Fruit fly (Drosophila melanogaster): Measurements from ENCODE around the gene Mpv17.

The Mpv17 gene

DNA sequence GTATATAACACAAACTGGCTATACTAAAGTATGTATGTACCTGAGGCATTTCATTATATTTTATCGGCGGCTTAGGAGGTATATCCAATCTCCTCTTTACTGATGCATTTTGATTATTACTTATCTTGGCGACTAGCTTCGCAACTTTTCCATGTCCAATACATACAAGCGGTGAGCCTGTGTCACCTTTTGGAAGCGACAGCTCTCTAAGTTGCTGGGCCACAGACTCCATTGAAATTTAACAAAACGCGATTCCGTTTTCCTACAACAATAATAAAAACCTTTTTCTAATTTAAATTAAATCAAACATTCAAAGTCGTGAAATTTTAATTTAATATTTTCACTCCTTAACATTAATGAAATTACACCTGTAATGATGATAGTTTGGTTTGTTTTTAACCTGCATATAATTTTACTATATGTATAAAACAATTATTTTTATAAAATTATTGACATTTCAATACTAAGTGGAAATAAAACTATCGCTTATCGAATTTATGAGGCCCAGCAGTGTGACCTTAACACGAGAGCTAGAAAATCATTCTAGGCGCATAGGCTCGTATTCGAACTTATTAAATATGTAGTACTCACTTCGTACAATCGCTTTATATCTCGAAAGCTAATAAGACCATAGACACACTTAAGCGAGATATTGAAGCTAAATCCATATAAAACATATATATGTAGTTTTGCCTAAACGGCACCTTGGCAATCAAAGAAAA lies 31.4 kb upstream of the Mpv17 start, which contains the start of gene apolpp (continued):
- TF ChIP-seq dan (GFP tag; IDR thresholded peaks at IDR 0.05): no peak
- TF ChIP-seq Lhr (GFP tag; optimal IDR thresholded peaks at IDR 0.05): peak; percentile 88
- TF ChIP-seq Med (GFP tag): peak; percentile 63
- no peak for TF ChIP-seq ranshi (GFP tag; IDR thresholded peaks at IDR 0.05)
- TF ChIP-seq NFAT (GFP tag; IDR thresholded peaks at IDR 0.05): no peak
- no peak for TF ChIP-seq crc (GFP tag; optimal IDR thresholded peaks at IDR 0.05)
- no peak for TF ChIP-seq CG4328 (GFP tag; optimal IDR thresholded peaks at IDR 0.05)
- no peak; the same call in 2 of the 3 replicates for TF ChIP-seq CG2199 (GFP tag; IDR thresholded peaks at IDR 0.05)
- peak; percentile 99 for TF ChIP-seq CG30020 (tag; optimal IDR thresholded peaks at IDR 0.05)
- no peak for TF ChIP-seq HLHmδ (GFP tag; optimal IDR thresholded peaks at IDR 0.05)
- no peak for TF ChIP-seq CG15601 (tag; optimal IDR thresholded peaks at IDR 0.05)
- TF ChIP-seq pfk (GFP tag; optimal IDR thresholded peaks at IDR 0.05): peak; percentile 59
- TF ChIP-seq lola (GFP tag; optimal IDR thresholded peaks at IDR 0.05): peak in 2 of 3 experiments; percentile 1 to 87
- TF ChIP-seq CG33213 (GFP tag; optimal IDR thresholded peaks at IDR 0.05): peak; percentile 76
- no peak for TF ChIP-seq tin (GFP tag; optimal IDR thresholded peaks at IDR 0.05)
- TF ChIP-seq stwl (tag; optimal IDR thresholded peaks at IDR 0.05): peak; percentile 58
- peak; percentile 31 for TF ChIP-seq nom (GFP tag; optimal IDR thresholded peaks at IDR 0.05)
- no peak for TF ChIP-seq pros (GFP tag; optimal IDR thresholded peaks at IDR 0.05)
- TF ChIP-seq gsb-n (tag; optimal IDR thresholded peaks at IDR 0.05): peak; percentile 2
- TF ChIP-seq tio (GFP tag; optimal IDR thresholded peaks at IDR 0.05): no peak
- TF ChIP-seq CG12659 (GFP tag; optimal IDR thresholded peaks at IDR 0.05): peak; percentile 74
- no peak for TF ChIP-seq Doc2 (GFP tag; IDR thresholded peaks at IDR 0.05)
- peak; percentile 69 for TF ChIP-seq nmo (GFP tag; optimal IDR thresholded peaks at IDR 0.05)
- no peak for TF ChIP-seq wek (GFP tag; optimal IDR thresholded peaks at IDR 0.05)
- TF ChIP-seq mam (GFP tag; optimal IDR thresholded peaks at IDR 0.05): peak; percentile 9
- no peak for TF ChIP-seq HLH3B (GFP tag; IDR thresholded peaks at IDR 0.05)
- peak; percentile 23 for TF ChIP-seq CG12769 (tag; optimal IDR thresholded peaks at IDR 0.05)
- no peak for TF ChIP-seq lbe (GFP tag; optimal IDR thresholded peaks at IDR 0.05)
- no peak for TF ChIP-seq Adf1 (GFP tag; IDR thresholded peaks at IDR 0.05)
- no peak for TF ChIP-seq CG12219 (GFP tag; optimal IDR thresholded peaks at IDR 0.05)
- peak; percentile 41 for TF ChIP-seq YL-1 (GFP tag; optimal IDR thresholded peaks at IDR 0.05)
- TF ChIP-seq PHDP (tag; optimal IDR thresholded peaks at IDR 0.05): peak; percentile 18
- TF ChIP-seq dimm (GFP tag; IDR thresholded peaks at IDR 0.05): no peak
- TF ChIP-seq Doc3 (GFP tag; IDR thresholded peaks at IDR 0.05; ENCODE audit: partially characterized antibody): no peak
- TF ChIP-seq CG31224 (GFP tag; IDR thresholded peaks at IDR 0.05): no peak
- peak; percentile 56 for TF ChIP-seq MESR4 (GFP tag; optimal IDR thresholded peaks at IDR 0.05)
- peak; percentile 64 for TF ChIP-seq CG8924 (tag; optimal IDR thresholded peaks at IDR 0.05)
- TF ChIP-seq Awh (GFP tag; IDR thresholded peaks at IDR 0.05): no peak
- TF ChIP-seq sens-2 (GFP tag; IDR thresholded peaks at IDR 0.05): no peak
- TF ChIP-seq Atf6 (GFP tag; IDR thresholded peaks at IDR 0.05): no peak
- TF ChIP-seq CoRest (tag; optimal IDR thresholded peaks at IDR 0.05): peak; percentile 51
- TF ChIP-seq ERR (GFP tag; optimal IDR thresholded peaks at IDR 0.05): no peak
- TF ChIP-seq CG3995 (GFP tag; optimal IDR thresholded peaks at IDR 0.05): peak; percentile 33
- TF ChIP-seq hbn (GFP tag; IDR thresholded peaks at IDR 0.05; ENCODE audit: partially characterized antibody): no peak
- TF ChIP-seq CG30403 (GFP tag; optimal IDR thresholded peaks at IDR 0.05): peak; percentile 14
- TF ChIP-seq CG9437 (GFP tag; optimal IDR thresholded peaks at IDR 0.05): no peak
- no peak for TF ChIP-seq Usf (GFP tag; optimal IDR thresholded peaks at IDR 0.05)
- peak; percentile 5 for TF ChIP-seq zfh2 (GFP tag; optimal IDR thresholded peaks at IDR 0.05)
- TF ChIP-seq CG17361 (GFP tag; IDR thresholded peaks at IDR 0.05): peak; percentile 68
